Worm (Caenorhabditis elegans) whole organism, L2 larva: ENCODE measurements around the gene fbxa-197.
A peak's percentile ranks its signal among the peaks of the same experiment; 100 is the strongest.

Experiments used
- F13H6.1 ChIP-seq: sonication (generic microtip); optimal IDR thresholded peaks from 2 replicates; lab custom pipeline; 2016; ENCODE audit warnings: missing genetic modification characterization, missing compliant biosample characterization
- R02D3.7 ChIP-seq: fragments of 150-350 bp; optimal IDR thresholded peaks from 2 replicates; lab custom pipeline; 2014; ENCODE audit warnings: missing biosample characterization, missing genetic modification characterization
- ama-1 ChIP-seq: fragments of 150-350 bp; optimal IDR thresholded peaks from 2 replicates; lab custom pipeline; 2018; ENCODE audit warnings: inconsistent platforms
- lsy-2 ChIP-seq, 2 experiments: fragments of 150-350 bp in 1 of 2; sonication (generic microtip) in 1 of 2; optimal IDR thresholded peaks; 2 replicates each; lab custom pipeline; 2014 to 2017; ENCODE audit warnings: missing biosample characterization in 2 of 2, missing genetic modification characterization in 2 of 2
- nhr-10 ChIP-seq: sonication (generic microtip); optimal IDR thresholded peaks from 2 replicates; lab custom pipeline; 2017; ENCODE audit warnings: missing biosample characterization, missing genetic modification characterization
- skn-1 ChIP-seq: sonication (generic microtip); optimal IDR thresholded peaks from 2 replicates; lab custom pipeline; 2017; ENCODE audit warnings: missing biosample characterization, missing genetic modification characterization
- unc-62 ChIP-seq: fragments of 150-350 bp; optimal IDR thresholded peaks from 2 replicates; lab custom pipeline; 2014; ENCODE audit warnings: missing biosample characterization, missing genetic modification reagents, missing genetic modification characterization
- zag-1 ChIP-seq: fragments of 150-350 bp; optimal IDR thresholded peaks from 2 replicates; lab custom pipeline; 2014; ENCODE audit warnings: missing biosample characterization, missing genetic modification characterization
- ztf-11 ChIP-seq: sonication (generic microtip); optimal IDR thresholded peaks from 2 replicates; lab custom pipeline; 2017; ENCODE audit warnings: missing biosample characterization, missing genetic modification characterization

DNA sequence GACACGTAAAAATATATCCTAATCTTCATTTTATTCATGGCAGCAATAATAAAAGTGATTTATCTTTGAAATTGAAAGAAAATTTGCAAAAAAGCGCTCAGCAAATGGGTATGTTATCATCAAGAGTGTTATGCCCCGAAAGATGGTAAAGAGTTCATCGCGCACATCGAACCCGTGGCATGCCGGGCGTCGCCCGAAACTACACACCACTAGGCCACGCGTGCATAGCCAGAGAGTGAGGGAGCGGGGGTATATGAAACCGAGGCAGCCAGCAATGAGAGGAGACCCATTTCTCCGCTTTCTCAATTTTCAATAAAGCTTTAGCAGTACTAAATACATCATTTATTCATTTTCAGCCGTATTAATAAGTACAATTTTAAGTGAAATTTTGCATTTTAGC is 6.3 kb downstream of the fbxa-197 start:
- TF ChIP-seq unc-62 (no peak), F13H6.1 (peak; percentile 70), R02D3.7 (tag; lab: Kevin White, UChicago) (no peak), lsy-2 (tag; optimal IDR thresholded peaks at IDR 0.05; lab: Kevin White, UChicago) (peak in 1 of 2 experiments; percentile 51), nhr-10 (no peak), zag-1 (tag; lab: Kevin White, UChicago) (no peak), ztf-11 (tag; lab: Kevin White, UChicago) (no peak), skn-1 (no peak), ama-1 (lab: Kevin White, UChicago) (no peak)
